Worm (Caenorhabditis elegans) whole organism, late embryonic: ENCODE data around the gene B0391.14.

Experiments used
- C08G9.2 ChIP-seq: sonication (generic microtip); optimal IDR thresholded peaks from 2 replicates; lab custom pipeline; 2016; ENCODE audit warnings: mild to moderate bottlenecking, missing genetic modification characterization, moderate library complexity, missing compliant biosample characterization
- F13H6.1 ChIP-seq: sonication (generic microtip); optimal IDR thresholded peaks from 2 replicates; lab custom pipeline; 2016; ENCODE audit warnings: missing genetic modification characterization, missing compliant biosample characterization
- K09A11.1 ChIP-seq: sonication (generic microtip); optimal IDR thresholded peaks from 2 replicates; lab custom pipeline; 2017; ENCODE audit warnings: antibody characterized with exemption, mild to moderate bottlenecking, missing genetic modification characterization, missing compliant biosample characterization; ENCODE audit not compliant: insufficient read depth
- Y22D7AL.16 ChIP-seq: sonication (generic microtip); optimal IDR thresholded peaks from 2 replicates; lab custom pipeline; 2016; ENCODE audit warnings: missing genetic modification characterization, missing compliant biosample characterization
- ahr-1 ChIP-seq: sonication (generic microtip); optimal IDR thresholded peaks from 2 replicates; lab custom pipeline; 2016; ENCODE audit warnings: missing genetic modification characterization, missing compliant biosample characterization
- ceh-14 ChIP-seq: sonication (generic microtip); optimal IDR thresholded peaks from 2 replicates; lab custom pipeline; 2016; ENCODE audit warnings: missing genotype, missing genetic modification characterization, missing compliant biosample characterization
- ceh-19 ChIP-seq: fragments of 200-800 bp; sonication (Bioruptor generic); optimal IDR thresholded peaks from 2 replicates; lab custom pipeline; 2018; ENCODE audit warnings: mild to moderate bottlenecking, missing genetic modification characterization, missing compliant biosample characterization
- ceh-22 ChIP-seq: sonication (generic microtip); optimal IDR thresholded peaks from 2 replicates; lab custom pipeline; 2017; ENCODE audit warnings: missing biosample characterization, missing genetic modification characterization
- ceh-30 ChIP-seq: fragments of 150-350 bp; optimal IDR thresholded peaks from 2 replicates; lab custom pipeline; 2014; ENCODE audit warnings: missing biosample characterization, missing genetic modification characterization
- ceh-31 ChIP-seq: sonication (generic microtip); optimal IDR thresholded peaks from 2 replicates; lab custom pipeline; 2016; ENCODE audit warnings: missing genetic modification characterization, missing compliant biosample characterization
- ceh-45 ChIP-seq: fragments of 200-800 bp; sonication (Bioruptor generic); IDR thresholded peaks from 2 replicates; pipeline ENCODE4 v1.3.6; 2022; ENCODE audit warnings: missing genetic modification reagents, missing genetic modification characterization, missing compliant biosample characterization
- ceh-6 ChIP-seq: fragments of 200-800 bp; sonication (Bioruptor generic); optimal IDR thresholded peaks from 2 replicates; lab custom pipeline; 2018; ENCODE audit warnings: mild to moderate bottlenecking, missing genetic modification characterization, missing compliant biosample characterization
- ceh-9 ChIP-seq: sonication (generic microtip); optimal IDR thresholded peaks from 2 replicates; lab custom pipeline; 2016; ENCODE audit warnings: mild to moderate bottlenecking, missing genetic modification characterization, inconsistent platforms, missing compliant biosample characterization
- che-1 ChIP-seq: sonication (generic microtip); optimal IDR thresholded peaks from 2 replicates; lab custom pipeline; 2016; ENCODE audit warnings: mild to moderate bottlenecking, missing genetic modification characterization, missing compliant biosample characterization
- dmd-4 ChIP-seq: sonication (generic microtip); optimal IDR thresholded peaks from 2 replicates; lab custom pipeline; 2016; ENCODE audit warnings: borderline replicate concordance, missing genetic modification characterization, missing compliant biosample characterization
- elt-2 ChIP-seq: sonication (generic microtip); optimal IDR thresholded peaks from 2 replicates; lab custom pipeline; 2016; ENCODE audit warnings: missing genetic modification reagents, missing genetic modification characterization, missing compliant biosample characterization
- elt-4 ChIP-seq: sonication (generic microtip); optimal IDR thresholded peaks from 2 replicates; lab custom pipeline; 2016; ENCODE audit warnings: missing genetic modification characterization, missing compliant biosample characterization
- eyg-1 ChIP-seq: sonication (generic microtip); optimal IDR thresholded peaks from 2 replicates; lab custom pipeline; 2016; ENCODE audit warnings: missing genotype, missing genetic modification characterization, missing compliant biosample characterization
- fax-1 ChIP-seq: sonication (generic microtip); optimal IDR thresholded peaks from 2 replicates; lab custom pipeline; 2016; ENCODE audit warnings: missing genotype, missing genetic modification characterization, missing compliant biosample characterization
- fkh-10 ChIP-seq: fragments of 150-350 bp; optimal IDR thresholded peaks from 2 replicates; lab custom pipeline; 2014; ENCODE audit warnings: missing biosample characterization, missing genetic modification reagents, missing genetic modification characterization
- fkh-6 ChIP-seq: sonication (generic microtip); optimal IDR thresholded peaks from 2 replicates; lab custom pipeline; 2016; ENCODE audit warnings: missing genetic modification characterization, missing compliant biosample characterization
- gmeb-2 ChIP-seq: sonication (generic microtip); optimal IDR thresholded peaks from 2 replicates; lab custom pipeline; 2016; ENCODE audit warnings: missing genetic modification characterization, inconsistent platforms, missing compliant biosample characterization
- hlh-13 ChIP-seq: fragments of 200-800 bp; sonication (Bioruptor generic); optimal IDR thresholded peaks from 2 replicates; lab custom pipeline; 2018; ENCODE audit warnings: mild to moderate bottlenecking, missing genetic modification characterization, missing compliant biosample characterization
- hlh-15 ChIP-seq: sonication (generic microtip); optimal IDR thresholded peaks from 2 replicates; lab custom pipeline; 2016; ENCODE audit warnings: missing genetic modification characterization, missing compliant biosample characterization
- hlh-8 ChIP-seq: sonication (generic microtip); optimal IDR thresholded peaks from 2 replicates; lab custom pipeline; 2016; ENCODE audit warnings: missing genotype, missing genetic modification characterization, missing compliant biosample characterization
- lim-6 ChIP-seq: sonication (generic microtip); optimal IDR thresholded peaks from 2 replicates; lab custom pipeline; 2016; ENCODE audit warnings: missing genetic modification characterization, missing compliant biosample characterization
- lin-11 ChIP-seq: fragments of 200-800 bp; sonication (Bioruptor generic); optimal IDR thresholded peaks from 2 replicates; lab custom pipeline; 2018; ENCODE audit warnings: mild to moderate bottlenecking, missing genetic modification characterization, missing compliant biosample characterization
- mec-3 ChIP-seq: sonication (generic microtip); optimal IDR thresholded peaks from 2 replicates; lab custom pipeline; 2016; ENCODE audit warnings: borderline replicate concordance, missing genetic modification characterization, missing compliant biosample characterization
- nfya-1 ChIP-seq: sonication (generic microtip); optimal IDR thresholded peaks from 2 replicates; lab custom pipeline; 2017; ENCODE audit warnings: missing genetic modification characterization, mild to moderate bottlenecking, missing compliant biosample characterization, antibody characterized with exemption, moderate library complexity
- nhr-11 ChIP-seq: fragments of 150-350 bp; optimal IDR thresholded peaks from 2 replicates; lab custom pipeline; 2014; ENCODE audit warnings: missing biosample characterization, missing genetic modification characterization
- npax-4 ChIP-seq: sonication (generic microtip); optimal IDR thresholded peaks from 2 replicates; lab custom pipeline; 2016; ENCODE audit warnings: missing genetic modification characterization, missing compliant biosample characterization
- odd-2 ChIP-seq: sonication (generic microtip); optimal IDR thresholded peaks from 2 replicates; lab custom pipeline; 2017; ENCODE audit warnings: antibody characterized with exemption, mild to moderate bottlenecking, missing genetic modification characterization, missing compliant biosample characterization
- pag-3 ChIP-seq: sonication (generic microtip); optimal IDR thresholded peaks from 2 replicates; lab custom pipeline; 2016; ENCODE audit warnings: missing compliant biosample characterization, missing genetic modification characterization, borderline replicate concordance
- pax-1 ChIP-seq: fragments of 150-350 bp; optimal IDR thresholded peaks from 2 replicates; lab custom pipeline; 2014; ENCODE audit warnings: missing biosample characterization, missing genetic modification characterization
- pha-2 ChIP-seq: sonication (generic microtip); optimal IDR thresholded peaks from 2 replicates; lab custom pipeline; 2017; ENCODE audit warnings: mild to moderate bottlenecking, missing genetic modification characterization, missing compliant biosample characterization
- pqm-1 ChIP-seq: sonication (generic microtip); optimal IDR thresholded peaks from 2 replicates; lab custom pipeline; 2016; ENCODE audit warnings: missing genetic modification characterization, missing compliant biosample characterization
- pros-1 ChIP-seq: fragments of 150-350 bp; optimal IDR thresholded peaks from 2 replicates; lab custom pipeline; 2014; ENCODE audit warnings: missing biosample characterization, missing genetic modification reagents, missing genetic modification characterization
- ref-2 ChIP-seq: sonication (generic microtip); optimal IDR thresholded peaks from 2 replicates; lab custom pipeline; 2016; ENCODE audit warnings: missing genetic modification characterization, missing compliant biosample characterization
- rnt-1 ChIP-seq: sonication (generic microtip); optimal IDR thresholded peaks from 2 replicates; lab custom pipeline; 2016; ENCODE audit warnings: missing genetic modification characterization, missing compliant biosample characterization
- sdc-2 ChIP-seq: sonication (generic microtip); optimal IDR thresholded peaks from 2 replicates; lab custom pipeline; 2016; ENCODE audit warnings: missing genotype, missing genetic modification characterization, missing compliant biosample characterization
- sox-2 ChIP-seq: fragments of 200-800 bp; sonication (Bioruptor generic); IDR thresholded peaks from 2 replicates; pipeline ENCODE4 v1.3.6; 2022; ENCODE audit warnings: missing genetic modification reagents, missing genetic modification characterization, missing compliant biosample characterization
- sox-4 ChIP-seq: sonication (generic microtip); optimal IDR thresholded peaks from 2 replicates; lab custom pipeline; 2017; ENCODE audit warnings: mild to moderate bottlenecking, missing genetic modification characterization, inconsistent platforms, missing compliant biosample characterization
- tbx-2 ChIP-seq: sonication (generic microtip); optimal IDR thresholded peaks from 2 replicates; lab custom pipeline; 2016; ENCODE audit warnings: missing genetic modification characterization, missing compliant biosample characterization
- tbx-7 ChIP-seq: sonication (generic microtip); optimal IDR thresholded peaks from 2 replicates; lab custom pipeline; 2016; ENCODE audit warnings: missing genotype, missing genetic modification characterization, missing compliant biosample characterization
- ttx-3 ChIP-seq: sonication (generic microtip); optimal IDR thresholded peaks from 2 replicates; lab custom pipeline; 2016; ENCODE audit warnings: missing genetic modification reagents, missing genetic modification characterization, missing compliant biosample characterization
- unc-3 ChIP-seq, 2 experiments: fragments of 200-800 bp in 1 of 2; sonication (Bioruptor generic) in 1 of 2; sonication (generic microtip) in 1 of 2; conservative IDR thresholded peaks in 1 of 2; optimal IDR thresholded peaks in 1 of 2; 2 replicates each; pipeline versions ENCODE4 v1.3.6 to Lab custom; 2016 to 2022; ENCODE audit warnings: missing compliant biosample characterization in 2 of 2, missing genetic modification characterization in 2 of 2, missing genetic modification reagents in 1 of 2
- unc-86 ChIP-seq: sonication (generic microtip); optimal IDR thresholded peaks from 2 replicates; lab custom pipeline; 2016; ENCODE audit warnings: missing genetic modification characterization, missing compliant biosample characterization
- zip-5 ChIP-seq: sonication (generic microtip); optimal IDR thresholded peaks from 2 replicates; lab custom pipeline; 2016; ENCODE audit warnings: missing genetic modification characterization, missing compliant biosample characterization
- ztf-16 ChIP-seq: sonication (generic microtip); optimal IDR thresholded peaks from 2 replicates; lab custom pipeline; 2017; ENCODE audit warnings: missing genetic modification characterization, missing compliant biosample characterization

B0391.14 gene

DNA sequence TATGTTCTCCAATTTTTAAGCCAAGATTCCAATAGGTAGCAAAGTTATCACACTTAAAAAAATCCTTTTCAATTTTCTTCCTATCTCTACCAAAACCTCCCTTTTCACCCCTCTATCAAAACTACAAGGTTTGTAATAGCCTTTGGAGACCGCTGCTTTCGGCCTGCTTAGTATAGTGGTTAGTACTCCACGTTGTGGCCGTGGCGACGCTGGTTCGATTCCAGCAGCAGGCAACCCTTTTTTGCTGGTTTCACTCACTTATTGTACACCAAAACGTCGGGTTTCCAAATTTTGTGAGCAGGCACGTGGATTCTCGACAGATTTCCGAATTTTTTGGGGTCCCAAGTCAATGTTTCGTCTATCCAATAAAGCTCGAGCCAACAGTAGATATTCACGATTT, 45.8 kb downstream of the B0391.14 start (continued):
- TF ChIP-seq sox-2 (GFP tag; lab: Robert Waterston, UW): no peak
- peak; percentile 25 for TF ChIP-seq ceh-19
- no peak for TF ChIP-seq eyg-1
- TF ChIP-seq sox-4: peak; percentile 44
- no peak for TF ChIP-seq hlh-8 (tag; lab: Kevin White, UChicago)
- TF ChIP-seq gmeb-2 (tag; lab: Kevin White, UChicago): peak; percentile 46
- no peak for TF ChIP-seq pqm-1 (tag; lab: Kevin White, UChicago)
- TF ChIP-seq pros-1 (tag; lab: Kevin White, UChicago): no peak
- TF ChIP-seq elt-2 (tag; lab: Kevin White, UChicago): peak; percentile 48
- no peak for TF ChIP-seq fax-1 (tag; lab: Kevin White, UChicago)
- no peak for TF ChIP-seq F13H6.1 (tag; lab: Kevin White, UChicago)
- TF ChIP-seq sdc-2 (tag; lab: Kevin White, UChicago): no peak
- no peak for TF ChIP-seq unc-3 (GFP tag; conservative IDR thresholded peaks at IDR 0.05; lab: Robert Waterston, UW)
- TF ChIP-seq unc-3 (tag; optimal IDR thresholded peaks at IDR 0.05; lab: Kevin White, UChicago): no peak
- TF ChIP-seq fkh-6 (tag; lab: Kevin White, UChicago): no peak
- TF ChIP-seq rnt-1 (tag; lab: Kevin White, UChicago): peak; percentile 13
- 0 out of 2 replicates have a peak, but pooled peaks have one; percentile 41 for TF ChIP-seq ceh-45 (GFP tag; lab: Robert Waterston, UW)
- TF ChIP-seq odd-2 (tag; lab: Kevin White, UChicago): no peak
- no peak for TF ChIP-seq mec-3 (tag; lab: Kevin White, UChicago)
- TF ChIP-seq K09A11.1: no peak
- no peak for TF ChIP-seq ceh-31 (tag; lab: Kevin White, UChicago)
- no peak for TF ChIP-seq tbx-7 (tag; lab: Kevin White, UChicago)
- TF ChIP-seq ahr-1 (tag; lab: Kevin White, UChicago): no peak
- no peak for TF ChIP-seq tbx-2 (tag; lab: Kevin White, UChicago)
- TF ChIP-seq ceh-6: peak; percentile 12
- TF ChIP-seq C08G9.2 (tag; lab: Kevin White, UChicago): peak; percentile 25
- TF ChIP-seq lin-11 (tag; lab: Kevin White, UChicago): peak; percentile 15

DNA sequence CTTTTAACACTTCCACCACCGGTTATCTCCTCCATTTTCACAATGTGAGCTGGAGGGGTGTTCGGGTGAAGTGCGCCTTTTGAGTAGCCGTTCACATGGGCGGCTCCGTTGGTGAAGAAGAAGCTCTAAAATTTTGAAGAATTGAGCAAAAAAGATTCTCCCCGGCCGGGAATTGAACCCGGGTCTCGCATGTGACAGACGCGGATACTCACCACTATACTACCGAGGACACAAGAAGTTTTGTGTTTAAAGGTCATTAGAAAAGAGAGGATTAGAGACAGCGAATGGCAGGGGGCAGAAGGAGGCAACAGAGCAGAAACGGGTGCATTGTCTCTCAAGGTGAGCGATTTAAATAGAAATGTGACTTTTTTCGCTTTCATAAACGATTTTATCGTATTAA, 48.0 kb downstream of the B0391.14 start:
- TF ChIP-seq hlh-13: peak; percentile 76
- no peak for TF ChIP-seq pax-1 (tag; lab: Kevin White, UChicago)
- TF ChIP-seq C08G9.2 (tag; lab: Kevin White, UChicago): peak; percentile 79
- no peak for TF ChIP-seq elt-4 (tag; lab: Kevin White, UChicago)
- peak; percentile 79 for TF ChIP-seq ztf-16 (tag; lab: Kevin White, UChicago)
- TF ChIP-seq ttx-3 (tag; lab: Kevin White, UChicago): peak; percentile 70
- TF ChIP-seq rnt-1 (tag; lab: Kevin White, UChicago): peak; percentile 79
- TF ChIP-seq lin-11 (tag; lab: Kevin White, UChicago): peak; percentile 78
- no peak for TF ChIP-seq nhr-11 (tag; lab: Kevin White, UChicago)
- peak; percentile 17 for TF ChIP-seq pag-3 (tag; lab: Kevin White, UChicago)
- TF ChIP-seq ceh-19: peak; percentile 84
- peak; percentile 55 for TF ChIP-seq hlh-8 (tag; lab: Kevin White, UChicago)
- no peak for TF ChIP-seq pros-1 (tag; lab: Kevin White, UChicago)
- peak; percentile 81 for TF ChIP-seq Y22D7AL.16 (tag; lab: Kevin White, UChicago)
- TF ChIP-seq dmd-4 (tag; lab: Kevin White, UChicago): peak; percentile 74
- TF ChIP-seq ref-2 (tag; lab: Kevin White, UChicago): peak; percentile 81
- peak; percentile 46 for TF ChIP-seq fkh-10 (GFP tag; lab: Kevin White, UChicago)
- peak; percentile 78 for TF ChIP-seq ceh-6
- TF ChIP-seq pha-2: peak; percentile 84
- peak; percentile 58 for TF ChIP-seq nfya-1 (tag; lab: Kevin White, UChicago)
- no peak for TF ChIP-seq ceh-22 (tag; lab: Kevin White, UChicago)
- TF ChIP-seq ceh-14 (tag; lab: Kevin White, UChicago): peak; percentile 84
- TF ChIP-seq npax-4 (tag; lab: Kevin White, UChicago): peak; percentile 68
- TF ChIP-seq unc-86: peak; percentile 73
- peak; percentile 80 for TF ChIP-seq che-1
- TF ChIP-seq elt-2 (tag; lab: Kevin White, UChicago): peak; percentile 74
- peak; percentile 79 for TF ChIP-seq sdc-2 (tag; lab: Kevin White, UChicago)
- TF ChIP-seq zip-5: peak; percentile 28
- TF ChIP-seq hlh-15: peak; percentile 54
- peak; percentile 36 for TF ChIP-seq pqm-1 (tag; lab: Kevin White, UChicago)
- no peak for TF ChIP-seq lim-6 (tag; lab: Kevin White, UChicago)
- peak; percentile 12 for TF ChIP-seq ceh-9 (tag; lab: Kevin White, UChicago)
- TF ChIP-seq tbx-2 (tag; lab: Kevin White, UChicago): peak; percentile 73
- TF ChIP-seq ceh-30 (tag; lab: Kevin White, UChicago): peak; percentile 49
- peak; percentile 71 for TF ChIP-seq ceh-31 (tag; lab: Kevin White, UChicago)
- TF ChIP-seq ahr-1 (tag; lab: Kevin White, UChicago): peak; percentile 14
